Fruit fly (Drosophila melanogaster) whole organism, embryonic: ENCODE results near the gene CG15537.
A peak's percentile ranks its signal among the peaks of the same experiment; 100 is the strongest.

ENCODE experiments used
- ATbp ChIP-seq: fragments of 200-800 bp; sonication (Bioruptor generic); optimal IDR thresholded peaks from 2 replicates; lab custom pipeline; 2017; ENCODE audit warnings: missing biosample characterization, mild to moderate bottlenecking, missing genetic modification characterization, missing genetic modification reagents
- Adf1 ChIP-seq: fragments of 200-800 bp; sonication (Bioruptor generic); IDR thresholded peaks from 2 replicates; pipeline ENCODE4 v1.3.6; 2022; ENCODE audit warnings: missing biosample characterization, missing genetic modification characterization
- CG1024 ChIP-seq: fragments of 200-800 bp; sonication (Bioruptor generic); IDR thresholded peaks from 2 replicates; pipeline ENCODE4 v1.3.6; 2022; ENCODE audit warnings: missing biosample characterization, missing genetic modification characterization
- CG1233 ChIP-seq: fragments of 200-800 bp; sonication (Bioruptor generic); optimal IDR thresholded peaks from 4 replicates; lab custom pipeline; 2018; ENCODE audit warnings: missing biosample characterization, mild to moderate bottlenecking, missing genetic modification characterization
- CG12744 ChIP-seq: fragments of 200-800 bp; sonication (Bioruptor generic); optimal IDR thresholded peaks from 2 replicates; lab custom pipeline; 2016; ENCODE audit warnings: missing biosample characterization, missing genetic modification characterization
- CG12769 ChIP-seq: fragments of 200-800 bp; sonication (Bioruptor generic); optimal IDR thresholded peaks from 2 replicates; lab custom pipeline; 2019; ENCODE audit warnings: missing biosample characterization, mild to moderate bottlenecking, missing genetic modification characterization, moderate library complexity
- CG13424 ChIP-seq: fragments of 200-800 bp; sonication (Bioruptor generic); optimal IDR thresholded peaks from 2 replicates; lab custom pipeline; 2019; ENCODE audit warnings: missing biosample characterization, mild to moderate bottlenecking, missing genetic modification characterization, moderate library complexity
- CG14050 ChIP-seq: fragments of 200-800 bp; sonication (Bioruptor generic); IDR thresholded peaks from 3 replicates; pipeline ENCODE4 v1.3.6; 2022; ENCODE audit warnings: missing biosample characterization, missing genetic modification characterization
- CG14441 ChIP-seq: fragments of 200-800 bp; sonication (Bioruptor generic); IDR thresholded peaks from 2 replicates; pipeline ENCODE4 v1.3.6; 2022; ENCODE audit warnings: missing biosample characterization, missing genetic modification characterization
- CG17359 ChIP-seq: fragments of 200-800 bp; sonication (Bioruptor generic); optimal IDR thresholded peaks from 3 replicates; lab custom pipeline; 2018; ENCODE audit warnings: missing biosample characterization, mild to moderate bottlenecking, missing genetic modification characterization, moderate library complexity
- CG17361 ChIP-seq: fragments of 200-800 bp; sonication (Bioruptor generic); IDR thresholded peaks from 3 replicates; pipeline ENCODE4 v1.3.6; 2022; ENCODE audit warnings: missing biosample characterization, missing genetic modification characterization
- CG17385 ChIP-seq: fragments of 200-800 bp; sonication (Bioruptor generic); optimal IDR thresholded peaks from 3 replicates; lab custom pipeline; 2018; ENCODE audit warnings: missing biosample characterization, mild to moderate bottlenecking, missing genetic modification characterization
- CG17802 ChIP-seq: fragments of 200-800 bp; sonication (Bioruptor generic); optimal IDR thresholded peaks from 2 replicates; lab custom pipeline; 2018; ENCODE audit warnings: missing biosample characterization, mild to moderate bottlenecking, missing genetic modification characterization, moderate library complexity
- CG18262 ChIP-seq: fragments of 200-800 bp; optimal IDR thresholded peaks from 3 replicates; lab custom pipeline; 2019; ENCODE audit warnings: missing biosample characterization, mild to moderate bottlenecking, missing genetic modification characterization, moderate library complexity
- CG2129 ChIP-seq: fragments of 200-800 bp; sonication (Bioruptor generic); IDR thresholded peaks from 2 replicates; pipeline ENCODE4 v1.3.6; 2022; ENCODE audit warnings: missing biosample characterization, missing genetic modification characterization; ENCODE audit not compliant: partially characterized antibody
- CG2712 ChIP-seq: fragments of 200-800 bp; optimal IDR thresholded peaks from 3 replicates; lab custom pipeline; 2019; ENCODE audit warnings: missing biosample characterization, mild to moderate bottlenecking, missing genetic modification characterization, moderate library complexity
- CG30403 ChIP-seq: fragments of 200-800 bp; sonication (Bioruptor generic); optimal IDR thresholded peaks from 3 replicates; lab custom pipeline; 2016; ENCODE audit warnings: missing biosample characterization, missing genetic modification characterization
- CG31441 ChIP-seq: fragments of 200-800 bp; sonication (Bioruptor generic); IDR thresholded peaks from 2 replicates; pipeline ENCODE4 v1.3.6; 2022; ENCODE audit warnings: missing biosample characterization, missing genetic modification characterization
- CG3163 ChIP-seq: fragments of 200-800 bp; sonication (Bioruptor generic); optimal IDR thresholded peaks from 3 replicates; lab custom pipeline; 2016; ENCODE audit warnings: missing biosample characterization, missing genetic modification characterization
- CG33213 ChIP-seq: fragments of 200-800 bp; sonication (Bioruptor generic); optimal IDR thresholded peaks from 3 replicates; lab custom pipeline; 2016; ENCODE audit warnings: missing biosample characterization, missing genetic modification characterization
- CG4730 ChIP-seq: fragments of 200-800 bp; sonication (Bioruptor generic); IDR thresholded peaks from 2 replicates; pipeline ENCODE4 v1.3.6; 2022; ENCODE audit warnings: missing biosample characterization, missing genetic modification characterization
- CG5953 ChIP-seq: fragments of 200-800 bp; sonication (Bioruptor generic); IDR thresholded peaks from 2 replicates; pipeline ENCODE4 v1.3.6; 2022; ENCODE audit warnings: missing biosample characterization, missing genetic modification characterization
- CG9437 ChIP-seq: fragments of 200-800 bp; sonication (Bioruptor generic); optimal IDR thresholded peaks from 2 replicates; lab custom pipeline; 2018; ENCODE audit warnings: missing biosample characterization, mild to moderate bottlenecking, missing genetic modification characterization
- D19B ChIP-seq: fragments of 200-800 bp; sonication (Bioruptor generic); optimal IDR thresholded peaks from 2 replicates; lab custom pipeline; 2017; ENCODE audit warnings: missing biosample characterization, mild to moderate bottlenecking, missing genetic modification characterization
- Fer2 ChIP-seq: fragments of 200-800 bp; sonication (Bioruptor generic); optimal IDR thresholded peaks from 2 replicates; lab custom pipeline; 2018; ENCODE audit warnings: missing biosample characterization, mild to moderate bottlenecking, missing genetic modification characterization, moderate library complexity
- HLHmδ ChIP-seq: fragments of 200-800 bp; sonication (Bioruptor generic); optimal IDR thresholded peaks from 2 replicates; lab custom pipeline; 2018; ENCODE audit warnings: missing biosample characterization, mild to moderate bottlenecking, missing genetic modification characterization, moderate library complexity
- Hmx ChIP-seq: fragments of 200-800 bp; sonication (Bioruptor generic); optimal IDR thresholded peaks from 2 replicates; lab custom pipeline; 2016; ENCODE audit warnings: missing biosample characterization, missing genetic modification characterization
- Mrtf ChIP-seq: fragments of 200-800 bp; sonication (Bioruptor generic); IDR thresholded peaks from 3 replicates; pipeline ENCODE4 v1.3.6; 2022; ENCODE audit warnings: missing biosample characterization, missing genetic modification characterization
- NC2β ChIP-seq: fragments of 200-800 bp; sonication (Bioruptor generic); optimal IDR thresholded peaks from 2 replicates; lab custom pipeline; 2016; ENCODE audit warnings: missing biosample characterization, missing genetic modification characterization
- Oli ChIP-seq: fragments of 200-800 bp; sonication (Bioruptor generic); optimal IDR thresholded peaks from 2 replicates; lab custom pipeline; 2018; ENCODE audit warnings: missing biosample characterization, mild to moderate bottlenecking, missing genetic modification characterization, moderate library complexity
- Side ChIP-seq: fragments of 200-800 bp; sonication (Bioruptor generic); optimal IDR thresholded peaks from 2 replicates; lab custom pipeline; 2016; ENCODE audit warnings: missing biosample characterization, missing genetic modification characterization
- Usf ChIP-seq: fragments of 200-800 bp; sonication (Bioruptor generic); optimal IDR thresholded peaks from 2 replicates; lab custom pipeline; 2017; ENCODE audit warnings: missing genotype, missing biosample characterization, missing genetic modification characterization
- bbx ChIP-seq: fragments of 200-800 bp; sonication (Bioruptor generic); IDR thresholded peaks from 2 replicates; pipeline ENCODE4 v1.3.6; 2022; ENCODE audit warnings: missing biosample characterization, missing genetic modification characterization; ENCODE audit not compliant: partially characterized antibody
- ci ChIP-seq: fragments of 200-800 bp; sonication (Bioruptor generic); IDR thresholded peaks from 3 replicates; pipeline ENCODE4 v1.3.6; 2022; ENCODE audit warnings: missing biosample characterization, missing genetic modification characterization
- disco-r ChIP-seq: fragments of 200-800 bp; sonication (Bioruptor generic); optimal IDR thresholded peaks from 2 replicates; lab custom pipeline; 2016; ENCODE audit warnings: missing biosample characterization, missing genetic modification characterization
- dmrt11E ChIP-seq: fragments of 200-800 bp; sonication (Bioruptor generic); optimal IDR thresholded peaks from 3 replicates; lab custom pipeline; 2018; ENCODE audit warnings: missing biosample characterization, mild to moderate bottlenecking, missing genetic modification characterization, moderate library complexity
- fd64A ChIP-seq: fragments of 200-800 bp; sonication (Bioruptor generic); optimal IDR thresholded peaks from 3 replicates; lab custom pipeline; 2018; ENCODE audit warnings: missing biosample characterization, mild to moderate bottlenecking, missing genetic modification characterization
- ftz-f1 ChIP-seq: fragments of 200-800 bp; sonication (Bioruptor generic); optimal IDR thresholded peaks from 2 replicates; lab custom pipeline; 2016; ENCODE audit warnings: missing biosample characterization, missing genetic modification characterization
- hb ChIP-seq: fragments of 200-800 bp; sonication (Bioruptor generic); IDR thresholded peaks from 3 replicates; pipeline ENCODE4 v1.3.6; 2022; ENCODE audit warnings: missing biosample characterization, missing genetic modification characterization; ENCODE audit not compliant: partially characterized antibody
- her ChIP-seq: fragments of 200-800 bp; sonication (Bioruptor generic); optimal IDR thresholded peaks from 2 replicates; lab custom pipeline; 2016; ENCODE audit warnings: missing biosample characterization, missing genetic modification characterization
- hth ChIP-seq: fragments of >200 bp; optimal IDR thresholded peaks from 2 replicates; lab custom pipeline; 2017; ENCODE audit warnings: inconsistent platforms
- lola ChIP-seq, 3 experiments: fragments of >200 bp in 2 of 3; fragments of 200-800 bp in 1 of 3; sonication (Bioruptor generic) in 1 of 3; optimal IDR thresholded peaks; 2 replicates each; lab custom pipeline; 2017 to 2019; ENCODE audit warnings: missing biosample characterization in 3 of 3, missing genetic modification characterization in 3 of 3, mild to moderate bottlenecking in 1 of 3, moderate library complexity in 1 of 3
- p53 ChIP-seq: fragments of 200-800 bp; sonication (Bioruptor generic); optimal IDR thresholded peaks from 2 replicates; lab custom pipeline; 2016; ENCODE audit warnings: missing biosample characterization, missing genetic modification characterization
- peb ChIP-seq: fragments of 200-800 bp; sonication (Bioruptor generic); IDR thresholded peaks from 2 replicates; pipeline ENCODE4 v1.3.6; 2022; ENCODE audit warnings: missing biosample characterization, missing genetic modification characterization
- psq ChIP-seq: fragments of 200-800 bp; sonication (Bioruptor generic); optimal IDR thresholded peaks from 2 replicates; lab custom pipeline; 2017; ENCODE audit warnings: missing biosample characterization, missing genetic modification characterization
- rib ChIP-seq: fragments of 200-800 bp; sonication (Bioruptor generic); IDR thresholded peaks from 2 replicates; pipeline ENCODE4 v1.3.6; 2022; ENCODE audit warnings: missing biosample characterization, missing genetic modification characterization
- row ChIP-seq: fragments of 200-800 bp; sonication (Bioruptor generic); IDR thresholded peaks from 3 replicates; pipeline ENCODE4 v1.3.6; 2022; ENCODE audit warnings: missing biosample characterization, missing genetic modification characterization
- sens ChIP-seq: fragments of 200-800 bp; sonication (Bioruptor generic); peaks from one replicate; lab custom pipeline; 2016; ENCODE audit warnings: missing biosample characterization, missing genetic modification characterization
- shn ChIP-seq: fragments of 200-800 bp; sonication (Bioruptor generic); optimal IDR thresholded peaks from 3 replicates; lab custom pipeline; 2016; ENCODE audit warnings: missing biosample characterization, missing genetic modification characterization
- sima ChIP-seq: fragments of 200-800 bp; sonication (Bioruptor generic); optimal IDR thresholded peaks from 2 replicates; lab custom pipeline; 2016; ENCODE audit warnings: missing biosample characterization, missing genetic modification characterization
- usp ChIP-seq: fragments of >200 bp; optimal IDR thresholded peaks from 2 replicates; lab custom pipeline; 2017; ENCODE audit warnings: missing biosample characterization, missing genetic modification characterization

CG15537 gene

dm6 chr3R:30476367-30476766, 33.0 kb upstream of the CG15537 start, which contains the start of gene spdo (continued):
- TF ChIP-seq peb (GFP tag; lab: Robert Waterston, UW) (no peak), CG5953 (GFP tag; lab: Robert Waterston, UW) (no peak), Hmx (GFP tag; lab: Kevin White, UChicago) (no peak), bbx (GFP tag; lab: Robert Waterston, UW) (no peak)

DNA sequence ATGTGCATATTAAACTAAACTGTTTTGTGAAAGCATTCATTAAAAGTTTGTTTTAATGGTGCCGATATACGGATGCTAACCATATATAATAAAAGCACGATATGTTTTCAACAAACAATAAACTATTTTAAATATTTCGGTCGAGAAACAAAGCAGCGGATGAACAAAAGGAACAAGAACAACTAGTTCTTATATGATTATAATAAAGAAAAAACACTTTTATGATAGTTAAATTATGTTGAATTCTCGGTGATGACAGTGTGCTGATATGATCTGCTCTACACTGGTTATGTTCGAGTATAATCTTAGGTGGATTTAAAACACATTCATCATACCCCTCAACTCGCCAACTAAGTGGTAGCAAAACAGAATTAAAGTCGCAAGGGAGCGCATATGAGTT, 32.5 kb upstream of the CG15537 start:
- TF ChIP-seq CG30403 (GFP tag; lab: Kevin White, UChicago) (peak; percentile 7), Adf1 (GFP tag; lab: Robert Waterston, UW) (no peak), HLHmδ (GFP tag; lab: Kevin White, UChicago) (no peak), ci (GFP tag; lab: Robert Waterston, UW) (no peak), CG31441 (GFP tag; lab: Robert Waterston, UW) (no peak), ftz-f1 (no peak), CG3163 (GFP tag; lab: Kevin White, UChicago) (no peak), Usf (GFP tag; lab: Kevin White, UChicago) (no peak), CG12744 (GFP tag; lab: Kevin White, UChicago) (no peak), CG4730 (GFP tag; lab: Robert Waterston, UW) (no peak), psq (GFP tag; lab: Kevin White, UChicago) (no peak), CG18262 (tag; lab: Kevin White, UChicago) (peak; percentile 34), CG1024 (GFP tag; lab: Robert Waterston, UW) (no peak), hb (GFP tag; lab: Robert Waterston, UW) (no peak), dmrt11E (tag; lab: Kevin White, UChicago) (peak; percentile 47), CG2712 (tag; lab: Kevin White, UChicago) (peak; percentile 23), Side (no peak), CG12769 (tag; lab: Kevin White, UChicago) (no peak), usp (no peak), CG17359 (no peak), sima (GFP tag; lab: Kevin White, UChicago) (no peak), CG14441 (no peak), Oli (tag; lab: Kevin White, UChicago) (no peak), Mrtf (GFP tag; lab: Robert Waterston, UW) (no peak), CG17385 (GFP tag; lab: Kevin White, UChicago) (no peak), row (GFP tag; lab: Robert Waterston, UW) (0 out of 3 replicates have a peak, but pooled peaks have one; percentile 13), CG13424 (tag; lab: Kevin White, UChicago) (no peak), D19B (GFP tag; lab: Kevin White, UChicago) (peak; percentile 24), NC2β (no peak), p53 (no peak), CG17802 (tag; lab: Kevin White, UChicago) (no peak), her (no peak), CG33213 (GFP tag; lab: Kevin White, UChicago) (no peak), sens (GFP tag; lab: Kevin White, UChicago) (peak; percentile 87), CG2129 (GFP tag; lab: Robert Waterston, UW) (no peak), disco-r (GFP tag; lab: Kevin White, UChicago) (no peak), hth (lab: Kevin White, UChicago) (no peak), CG1233 (GFP tag; lab: Kevin White, UChicago) (no peak), CG14050 (no peak), fd64A (GFP tag; lab: Kevin White, UChicago) (no peak), shn (no peak), CG9437 (GFP tag; lab: Kevin White, UChicago) (no peak), ATbp (GFP tag; lab: Kevin White, UChicago) (no peak), lola (GFP tag; optimal IDR thresholded peaks at IDR 0.05; lab: Kevin White, UChicago) (peak in 1 of 3 experiments; percentile 38), Fer2 (tag; lab: Kevin White, UChicago) (no peak), CG17361 (peak; percentile 32; the same call in 1 of the 3 replicates), rib (GFP tag; lab: Robert Waterston, UW) (no peak)
